Worm (Caenorhabditis elegans) whole organism, late embryonic: ENCODE measurements around the gene F14H12.7.

Experiments used
- ama-1 ChIP-seq: fragments of 150-350 bp; optimal IDR thresholded peaks from 2 replicates; lab custom pipeline; 2014
- ceh-2 ChIP-seq: sonication (generic microtip); optimal IDR thresholded peaks from 2 replicates; lab custom pipeline; 2016; ENCODE audit warnings: missing genotype, missing genetic modification characterization, missing compliant biosample characterization
- ets-4 ChIP-seq: sonication (generic microtip); optimal IDR thresholded peaks from 2 replicates; lab custom pipeline; 2016; ENCODE audit warnings: missing genetic modification characterization, missing compliant biosample characterization
- gmeb-2 ChIP-seq: sonication (generic microtip); optimal IDR thresholded peaks from 2 replicates; lab custom pipeline; 2016; ENCODE audit warnings: missing genetic modification characterization, inconsistent platforms, missing compliant biosample characterization
- sox-2 ChIP-seq: fragments of 200-800 bp; sonication (Bioruptor generic); IDR thresholded peaks from 2 replicates; pipeline ENCODE4 v1.3.6; 2022; ENCODE audit warnings: missing genetic modification reagents, missing genetic modification characterization, missing compliant biosample characterization
- sox-4 ChIP-seq: sonication (generic microtip); optimal IDR thresholded peaks from 2 replicates; lab custom pipeline; 2017; ENCODE audit warnings: mild to moderate bottlenecking, missing genetic modification characterization, inconsistent platforms, missing compliant biosample characterization

DNA sequence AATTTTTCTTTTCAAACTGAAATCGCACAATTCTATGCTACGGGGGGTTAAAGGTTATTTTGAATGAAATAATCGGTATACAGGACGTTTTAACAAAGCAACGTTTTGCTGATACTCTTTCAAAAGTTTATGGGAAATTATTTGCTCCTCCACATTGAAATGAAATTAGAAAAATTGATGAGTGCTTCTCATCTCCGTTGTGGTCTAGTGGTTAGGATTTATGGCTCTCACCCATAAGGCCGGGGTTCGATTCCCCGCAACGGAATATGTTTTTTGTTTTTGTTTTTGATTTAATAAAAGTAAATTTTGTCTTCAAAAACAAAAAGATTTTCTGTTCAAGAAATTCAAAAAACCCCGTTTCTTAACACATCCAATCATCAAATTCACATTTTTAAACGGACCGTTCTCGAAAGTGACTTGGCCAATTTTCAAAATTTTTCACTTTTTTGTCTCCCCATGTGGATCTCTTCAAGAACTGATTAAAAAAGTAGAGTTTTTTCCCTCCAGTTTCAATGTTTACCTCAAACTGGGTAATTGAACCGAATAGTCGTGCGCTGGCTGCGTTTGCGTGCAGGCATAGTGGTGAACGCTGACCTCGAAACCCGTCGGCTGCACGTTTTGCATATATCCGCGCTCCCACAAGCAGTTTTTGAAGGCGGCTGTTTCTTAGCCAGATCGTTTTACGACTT, 47.3 kb upstream of the F14H12.7 start:
- no peak for TF ChIP-seq ets-4 (tag; lab: Kevin White, UChicago)
- TF ChIP-seq ama-1 (lab: Kevin White, UChicago), result no peak
- no peak for TF ChIP-seq ceh-2 (tag; lab: Kevin White, UChicago)
- TF ChIP-seq sox-4 (tag; lab: Kevin White, UChicago), result no peak
- TF ChIP-seq sox-2, result no peak
- TF ChIP-seq gmeb-2, result no peak
